Worm (Caenorhabditis elegans) whole organism, late embryonic: ENCODE results near the gene nlp-60.
A peak's percentile ranks its signal among the peaks of the same experiment; 100 is the strongest.

Source experiments
- F13H6.1 ChIP-seq: sonication (generic microtip); optimal IDR thresholded peaks from 2 replicates; lab custom pipeline; 2016; ENCODE audit warnings: missing genetic modification characterization, missing compliant biosample characterization
- Y22D7AL.16 ChIP-seq: sonication (generic microtip); optimal IDR thresholded peaks from 2 replicates; lab custom pipeline; 2016; ENCODE audit warnings: missing genetic modification characterization, missing compliant biosample characterization
- ahr-1 ChIP-seq: sonication (generic microtip); optimal IDR thresholded peaks from 2 replicates; lab custom pipeline; 2016; ENCODE audit warnings: missing genetic modification characterization, missing compliant biosample characterization
- ceh-14 ChIP-seq: sonication (generic microtip); optimal IDR thresholded peaks from 2 replicates; lab custom pipeline; 2016; ENCODE audit warnings: missing genotype, missing genetic modification characterization, missing compliant biosample characterization
- ceh-18 ChIP-seq: sonication (generic microtip); optimal IDR thresholded peaks from 2 replicates; lab custom pipeline; 2016; ENCODE audit warnings: missing genetic modification characterization, missing compliant biosample characterization
- ceh-19 ChIP-seq: fragments of 200-800 bp; sonication (Bioruptor generic); optimal IDR thresholded peaks from 2 replicates; lab custom pipeline; 2018; ENCODE audit warnings: mild to moderate bottlenecking, missing genetic modification characterization, missing compliant biosample characterization
- ceh-2 ChIP-seq: sonication (generic microtip); optimal IDR thresholded peaks from 2 replicates; lab custom pipeline; 2016; ENCODE audit warnings: missing genotype, missing genetic modification characterization, missing compliant biosample characterization
- ceh-24 ChIP-seq: sonication (generic microtip); optimal IDR thresholded peaks from 2 replicates; lab custom pipeline; 2016; ENCODE audit warnings: mild to moderate bottlenecking, missing genetic modification characterization, missing compliant biosample characterization
- ceh-34 ChIP-seq: sonication (generic microtip); optimal IDR thresholded peaks from 2 replicates; lab custom pipeline; 2016; ENCODE audit warnings: mild to moderate bottlenecking, missing genetic modification characterization, missing compliant biosample characterization
- ceh-48 ChIP-seq: sonication (generic microtip); optimal IDR thresholded peaks from 2 replicates; lab custom pipeline; 2016; ENCODE audit warnings: missing genetic modification characterization, inconsistent platforms, missing compliant biosample characterization
- ceh-9 ChIP-seq: sonication (generic microtip); optimal IDR thresholded peaks from 2 replicates; lab custom pipeline; 2016; ENCODE audit warnings: mild to moderate bottlenecking, missing genetic modification characterization, inconsistent platforms, missing compliant biosample characterization
- che-1 ChIP-seq: sonication (generic microtip); optimal IDR thresholded peaks from 2 replicates; lab custom pipeline; 2016; ENCODE audit warnings: mild to moderate bottlenecking, missing genetic modification characterization, missing compliant biosample characterization
- dmd-4 ChIP-seq: sonication (generic microtip); optimal IDR thresholded peaks from 2 replicates; lab custom pipeline; 2016; ENCODE audit warnings: borderline replicate concordance, missing genetic modification characterization, missing compliant biosample characterization
- dve-1 ChIP-seq: sonication (generic microtip); optimal IDR thresholded peaks from 2 replicates; lab custom pipeline; 2017; ENCODE audit warnings: antibody characterized with exemption, mild to moderate bottlenecking, missing genetic modification characterization, missing compliant biosample characterization
- elt-2 ChIP-seq: sonication (generic microtip); optimal IDR thresholded peaks from 2 replicates; lab custom pipeline; 2016; ENCODE audit warnings: missing genetic modification reagents, missing genetic modification characterization, missing compliant biosample characterization
- elt-4 ChIP-seq: sonication (generic microtip); optimal IDR thresholded peaks from 2 replicates; lab custom pipeline; 2016; ENCODE audit warnings: missing genetic modification characterization, missing compliant biosample characterization
- ets-4 ChIP-seq: sonication (generic microtip); optimal IDR thresholded peaks from 2 replicates; lab custom pipeline; 2016; ENCODE audit warnings: missing genetic modification characterization, missing compliant biosample characterization
- eyg-1 ChIP-seq: sonication (generic microtip); optimal IDR thresholded peaks from 2 replicates; lab custom pipeline; 2016; ENCODE audit warnings: missing genotype, missing genetic modification characterization, missing compliant biosample characterization
- fax-1 ChIP-seq: sonication (generic microtip); optimal IDR thresholded peaks from 2 replicates; lab custom pipeline; 2016; ENCODE audit warnings: missing genotype, missing genetic modification characterization, missing compliant biosample characterization
- fkh-10 ChIP-seq: fragments of 150-350 bp; optimal IDR thresholded peaks from 2 replicates; lab custom pipeline; 2014; ENCODE audit warnings: missing biosample characterization, missing genetic modification reagents, missing genetic modification characterization
- gmeb-2 ChIP-seq: sonication (generic microtip); optimal IDR thresholded peaks from 2 replicates; lab custom pipeline; 2016; ENCODE audit warnings: missing genetic modification characterization, inconsistent platforms, missing compliant biosample characterization
- hlh-13 ChIP-seq: fragments of 200-800 bp; sonication (Bioruptor generic); optimal IDR thresholded peaks from 2 replicates; lab custom pipeline; 2018; ENCODE audit warnings: mild to moderate bottlenecking, missing genetic modification characterization, missing compliant biosample characterization
- hlh-15 ChIP-seq: sonication (generic microtip); optimal IDR thresholded peaks from 2 replicates; lab custom pipeline; 2016; ENCODE audit warnings: missing genetic modification characterization, missing compliant biosample characterization
- hlh-30 ChIP-seq: sonication (generic microtip); optimal IDR thresholded peaks from 2 replicates; lab custom pipeline; 2017; ENCODE audit warnings: antibody characterized with exemption, missing genetic modification characterization, missing compliant biosample characterization; ENCODE audit not compliant: insufficient read depth
- hlh-6 ChIP-seq: sonication (generic microtip); optimal IDR thresholded peaks from 2 replicates; lab custom pipeline; 2016; ENCODE audit warnings: missing genotype, missing genetic modification characterization, missing compliant biosample characterization
- hlh-8 ChIP-seq: sonication (generic microtip); optimal IDR thresholded peaks from 2 replicates; lab custom pipeline; 2016; ENCODE audit warnings: missing genotype, missing genetic modification characterization, missing compliant biosample characterization
- lim-6 ChIP-seq: sonication (generic microtip); optimal IDR thresholded peaks from 2 replicates; lab custom pipeline; 2016; ENCODE audit warnings: missing genetic modification characterization, missing compliant biosample characterization
- lin-11 ChIP-seq: fragments of 200-800 bp; sonication (Bioruptor generic); optimal IDR thresholded peaks from 2 replicates; lab custom pipeline; 2018; ENCODE audit warnings: mild to moderate bottlenecking, missing genetic modification characterization, missing compliant biosample characterization
- madf-2 ChIP-seq: sonication (generic microtip); optimal IDR thresholded peaks from 2 replicates; lab custom pipeline; 2017; ENCODE audit warnings: missing genetic modification characterization, missing compliant biosample characterization
- mec-3 ChIP-seq: sonication (generic microtip); optimal IDR thresholded peaks from 2 replicates; lab custom pipeline; 2016; ENCODE audit warnings: borderline replicate concordance, missing genetic modification characterization, missing compliant biosample characterization
- nfya-1 ChIP-seq: sonication (generic microtip); optimal IDR thresholded peaks from 2 replicates; lab custom pipeline; 2017; ENCODE audit warnings: missing genetic modification characterization, mild to moderate bottlenecking, missing compliant biosample characterization, antibody characterized with exemption, moderate library complexity
- nhr-232 ChIP-seq: sonication (generic microtip); optimal IDR thresholded peaks from 2 replicates; lab custom pipeline; 2016; ENCODE audit warnings: missing genetic modification characterization, missing compliant biosample characterization
- odd-2 ChIP-seq: sonication (generic microtip); optimal IDR thresholded peaks from 2 replicates; lab custom pipeline; 2017; ENCODE audit warnings: antibody characterized with exemption, mild to moderate bottlenecking, missing genetic modification characterization, missing compliant biosample characterization
- pag-3 ChIP-seq: sonication (generic microtip); optimal IDR thresholded peaks from 2 replicates; lab custom pipeline; 2016; ENCODE audit warnings: missing compliant biosample characterization, missing genetic modification characterization, borderline replicate concordance
- pax-1 ChIP-seq: fragments of 150-350 bp; optimal IDR thresholded peaks from 2 replicates; lab custom pipeline; 2014; ENCODE audit warnings: missing biosample characterization, missing genetic modification characterization
- pha-2 ChIP-seq: sonication (generic microtip); optimal IDR thresholded peaks from 2 replicates; lab custom pipeline; 2017; ENCODE audit warnings: mild to moderate bottlenecking, missing genetic modification characterization, missing compliant biosample characterization
- pha-4 ChIP-seq: fragments of 150-350 bp; optimal IDR thresholded peaks from 2 replicates; lab custom pipeline; 2018; ENCODE audit warnings: missing biosample characterization, missing genetic modification reagents, missing genetic modification characterization
- pqm-1 ChIP-seq: sonication (generic microtip); optimal IDR thresholded peaks from 2 replicates; lab custom pipeline; 2016; ENCODE audit warnings: missing genetic modification characterization, missing compliant biosample characterization
- pros-1 ChIP-seq: fragments of 150-350 bp; optimal IDR thresholded peaks from 2 replicates; lab custom pipeline; 2014; ENCODE audit warnings: missing biosample characterization, missing genetic modification reagents, missing genetic modification characterization
- rnt-1 ChIP-seq: sonication (generic microtip); optimal IDR thresholded peaks from 2 replicates; lab custom pipeline; 2016; ENCODE audit warnings: missing genetic modification characterization, missing compliant biosample characterization
- sdc-2 ChIP-seq: sonication (generic microtip); optimal IDR thresholded peaks from 2 replicates; lab custom pipeline; 2016; ENCODE audit warnings: missing genotype, missing genetic modification characterization, missing compliant biosample characterization
- syd-9 ChIP-seq: sonication (generic microtip); optimal IDR thresholded peaks from 2 replicates; lab custom pipeline; 2016; ENCODE audit warnings: mild to moderate bottlenecking, missing genetic modification characterization, moderate library complexity, missing compliant biosample characterization
- tbx-2 ChIP-seq: sonication (generic microtip); optimal IDR thresholded peaks from 2 replicates; lab custom pipeline; 2016; ENCODE audit warnings: missing genetic modification characterization, missing compliant biosample characterization
- unc-55 ChIP-seq: sonication (generic microtip); optimal IDR thresholded peaks from 2 replicates; lab custom pipeline; 2017; ENCODE audit warnings: missing biosample characterization, missing genetic modification reagents, missing genetic modification characterization
- unc-86 ChIP-seq: sonication (generic microtip); optimal IDR thresholded peaks from 2 replicates; lab custom pipeline; 2016; ENCODE audit warnings: missing genetic modification characterization, missing compliant biosample characterization
- zip-5 ChIP-seq: sonication (generic microtip); optimal IDR thresholded peaks from 2 replicates; lab custom pipeline; 2016; ENCODE audit warnings: missing genetic modification characterization, missing compliant biosample characterization

The nlp-60 gene

ce11 chrIV:8697436-8697835, 18.3 kb upstream of the nlp-60 start, which contains the start of gene ttll-11:
ttll-11 (plus strand) TSS chrIV:8697736.
- TF ChIP-seq elt-4 = no peak
- TF ChIP-seq madf-2 = no peak
- no peak for TF ChIP-seq ceh-2 (tag; lab: Kevin White, UChicago)

- TF ChIP-seq hlh-8 (no peak), sdc-2 (tag; lab: Kevin White, UChicago) (no peak), tbx-2 (tag; lab: Kevin White, UChicago) (no peak), F13H6.1 (tag; lab: Kevin White, UChicago) (no peak), pha-4 (tag; lab: Kevin White, UChicago) (no peak), ceh-19 (GFP tag; lab: Kevin White, UChicago) (no peak), eyg-1 (tag; lab: Kevin White, UChicago) (no peak), hlh-13 (no peak), dmd-4 (tag; lab: Kevin White, UChicago) (no peak), ets-4 (no peak), fax-1 (tag; lab: Kevin White, UChicago) (no peak), gmeb-2 (tag; lab: Kevin White, UChicago) (no peak), ceh-14 (tag; lab: Kevin White, UChicago) (no peak), nfya-1 (tag; lab: Kevin White, UChicago) (no peak), ceh-48 (tag; lab: Kevin White, UChicago) (no peak), ceh-24 (tag; lab: Kevin White, UChicago) (no peak), pros-1 (tag; lab: Kevin White, UChicago) (no peak)
Measured at ce11 chrIV:8691486-8691885, 12.4 kb upstream of the nlp-60 start, which contains the start of the genes hst-1 and ints-6. hst-1 (minus strand) TSS chrIV:8691513. ints-6 (plus strand) TSS chrIV:8691745.

- TF ChIP-seq zip-5 (no peak), gmeb-2 (tag; lab: Kevin White, UChicago) (no peak), nfya-1 (tag; lab: Kevin White, UChicago) (peak; percentile 63), pag-3 (tag; lab: Kevin White, UChicago) (no peak), odd-2 (tag; lab: Kevin White, UChicago) (no peak), ceh-24 (tag; lab: Kevin White, UChicago) (no peak), dve-1 (tag; lab: Kevin White, UChicago) (peak; percentile 19), pqm-1 (tag; lab: Kevin White, UChicago) (no peak), elt-2 (tag; lab: Kevin White, UChicago) (peak; percentile 12), syd-9 (no peak), hlh-8 (no peak), hlh-6 (no peak), ceh-2 (tag; lab: Kevin White, UChicago) (no peak), pros-1 (tag; lab: Kevin White, UChicago) (no peak), hlh-13 (no peak), hlh-30 (tag; lab: Kevin White, UChicago) (peak; percentile 80), ceh-34 (tag; lab: Kevin White, UChicago) (peak; percentile 9), lin-11 (no peak), ets-4 (no peak), eyg-1 (tag; lab: Kevin White, UChicago) (no peak), ceh-48 (tag; lab: Kevin White, UChicago) (no peak), unc-55 (GFP tag; lab: Kevin White, UChicago) (peak; percentile 42), Y22D7AL.16 (tag; lab: Kevin White, UChicago) (no peak), che-1 (tag; lab: Kevin White, UChicago) (no peak), ceh-18 (tag; lab: Kevin White, UChicago) (peak; percentile 60), mec-3 (tag; lab: Kevin White, UChicago) (no peak), F13H6.1 (tag; lab: Kevin White, UChicago) (no peak), ceh-14 (tag; lab: Kevin White, UChicago) (peak; percentile 12), lim-6 (tag; lab: Kevin White, UChicago) (no peak), nhr-232 (no peak), tbx-2 (tag; lab: Kevin White, UChicago) (peak; percentile 8), pha-2 (tag; lab: Kevin White, UChicago) (no peak), ceh-19 (GFP tag; lab: Kevin White, UChicago) (no peak), elt-4 (no peak), madf-2 (no peak), ceh-9 (no peak), fkh-10 (GFP tag; lab: Kevin White, UChicago) (no peak), unc-86 (tag; lab: Kevin White, UChicago) (no peak), hlh-15 (tag; lab: Kevin White, UChicago) (no peak), ahr-1 (tag; lab: Kevin White, UChicago) (no peak), pax-1 (tag; lab: Kevin White, UChicago) (no peak), rnt-1 (no peak)
Measured at ce11 chrIV:8687605-8688191, 8.6 kb upstream of the nlp-60 start, which contains the start of gene snrp-3. snrp-3 (minus strand) TSS chrIV:8687810.
